Worm (Caenorhabditis elegans) whole organism, L4/young adult: Measurements from ENCODE around the gene ulp-3.

Experiments
- W03F9.2 ChIP-seq: fragments of 150-350 bp; optimal IDR thresholded peaks from 2 replicates; lab custom pipeline; 2014; ENCODE audit warnings: missing biosample characterization, missing genetic modification characterization
- dao-5 ChIP-seq: sonication (generic microtip); optimal IDR thresholded peaks from 2 replicates; lab custom pipeline; 2016; ENCODE audit warnings: missing genotype, missing genetic modification characterization, moderate library complexity, missing compliant biosample characterization
- him-1 ChIP-seq: sonication (generic microtip); optimal IDR thresholded peaks from 2 replicates; lab custom pipeline; 2016; ENCODE audit warnings: missing genotype, missing genetic modification reagents, missing genetic modification characterization, missing compliant biosample characterization

The ulp-3 gene

DNA sequence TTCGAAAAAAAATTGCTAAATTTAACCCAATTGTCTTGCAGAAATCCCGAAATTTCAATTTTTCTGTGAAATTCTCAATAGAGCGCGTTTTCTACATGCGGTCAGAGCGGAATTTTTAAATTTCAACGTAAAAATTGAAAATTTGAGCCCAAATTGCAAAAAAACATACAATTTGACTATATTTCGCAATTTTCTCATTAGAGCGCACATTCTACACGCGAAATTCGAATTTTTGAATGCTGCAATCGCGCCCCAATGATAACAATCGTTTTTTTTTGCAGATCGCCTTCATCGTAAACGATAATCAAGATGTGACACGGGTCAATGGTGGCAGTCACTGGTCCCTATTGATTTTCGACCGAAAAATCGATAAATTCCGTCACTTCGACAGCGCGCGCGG is 623 bp downstream of the ulp-3 start:
- TF ChIP-seq W03F9.2 (no peak), dao-5 (tag; lab: Kevin White, UChicago) (no peak), him-1 (tag; lab: Kevin White, UChicago) (no peak)

DNA sequence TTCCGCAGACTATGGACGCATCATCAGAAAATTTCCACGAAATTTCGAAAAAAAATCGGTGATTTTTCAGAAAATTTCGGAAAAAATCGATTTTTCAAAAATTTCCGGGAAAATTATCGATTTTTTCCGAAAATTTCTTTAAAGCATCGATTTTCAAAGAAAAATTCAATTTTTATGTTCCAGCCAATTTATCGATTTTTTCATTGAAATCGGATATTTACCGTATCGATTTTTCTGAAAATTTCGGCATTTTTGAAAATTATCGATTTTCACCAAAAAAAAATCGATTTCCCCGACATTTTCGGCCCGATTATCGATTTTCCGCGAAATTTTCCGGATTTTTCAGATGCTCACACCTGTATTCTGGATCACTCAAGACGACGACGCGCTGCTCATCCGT is 1.7 kb downstream of the ulp-3 start, which contains the start of gene Y48A5A.1:
Gene Y48A5A.1, plus strand, starts transcription at position 347 of the 400 bp plus-strand sequence.
- no peak for TF ChIP-seq dao-5 (tag; lab: Kevin White, UChicago)
- TF ChIP-seq him-1 (tag; lab: Kevin White, UChicago), result no peak

DNA sequence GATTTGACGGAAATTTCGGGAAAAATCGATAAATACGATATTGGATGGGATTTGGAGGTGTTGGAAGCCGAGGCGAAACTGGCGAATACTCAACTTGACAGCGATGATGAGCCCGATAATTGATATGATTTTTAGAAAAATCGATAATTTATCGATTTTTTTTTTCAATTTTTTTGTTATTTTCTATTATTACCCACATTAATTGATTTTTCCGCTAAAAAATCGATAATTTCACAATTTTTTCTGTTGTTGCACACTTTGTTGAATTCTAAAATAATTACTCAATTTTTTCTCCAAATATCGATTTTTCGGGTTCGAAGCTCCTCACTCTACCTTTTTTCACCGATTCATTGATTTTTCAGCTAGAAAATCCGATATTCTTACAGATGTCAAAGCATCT is 5.9 kb downstream of the ulp-3 start, which contains the start of gene Y48A5A.3:
Gene Y48A5A.3, plus strand, starts transcription at position 385 of the 400 bp plus-strand sequence.
- no peak for TF ChIP-seq W03F9.2
- TF ChIP-seq dao-5 (tag; lab: Kevin White, UChicago), result no peak
- TF ChIP-seq him-1 (tag; lab: Kevin White, UChicago), result no peak

DNA sequence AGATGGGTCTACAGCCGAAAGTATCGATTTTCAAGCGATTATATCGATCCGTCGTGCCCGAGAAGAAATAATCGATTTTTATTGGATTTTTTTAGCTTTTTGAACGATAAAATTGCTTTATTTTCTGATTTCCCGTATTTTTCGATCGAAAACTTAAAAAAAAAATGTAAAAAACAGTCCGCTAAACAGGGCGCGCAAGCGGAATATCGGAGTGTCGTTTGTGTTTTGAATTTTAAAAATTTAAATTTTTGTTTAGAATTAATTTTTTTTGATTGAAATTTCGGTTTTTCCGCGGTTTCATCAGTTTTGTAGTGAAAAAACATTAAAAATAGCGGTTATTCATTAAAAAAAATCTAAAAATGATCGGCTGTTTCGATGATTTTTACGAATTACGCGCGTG is 6.7 kb downstream of the ulp-3 start:
- no peak for TF ChIP-seq W03F9.2
- no peak for TF ChIP-seq dao-5 (tag; lab: Kevin White, UChicago)
- TF ChIP-seq him-1 (tag; lab: Kevin White, UChicago), result no peak

DNA sequence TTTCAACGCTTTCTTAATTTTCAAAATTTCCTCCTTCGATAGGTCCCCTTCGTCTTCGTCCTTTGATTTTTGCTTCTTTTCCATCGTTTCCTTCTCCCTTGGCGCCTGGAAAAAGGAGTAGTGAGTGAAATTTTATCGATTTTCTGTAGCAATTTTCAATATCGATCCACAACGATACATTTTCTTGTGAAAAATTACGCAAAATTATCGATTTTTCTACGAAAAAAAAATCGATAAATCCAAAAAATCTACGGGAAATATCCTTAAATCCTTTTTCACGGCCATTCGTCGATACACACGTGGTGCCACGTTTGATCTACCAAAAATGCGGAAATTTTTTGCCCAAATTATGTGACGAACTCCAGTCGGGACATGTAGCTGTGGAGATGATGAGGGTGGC is 7.6 kb downstream of the ulp-3 start:
- TF ChIP-seq W03F9.2 (no peak), dao-5 (tag; lab: Kevin White, UChicago) (no peak), him-1 (tag; lab: Kevin White, UChicago) (no peak)

DNA sequence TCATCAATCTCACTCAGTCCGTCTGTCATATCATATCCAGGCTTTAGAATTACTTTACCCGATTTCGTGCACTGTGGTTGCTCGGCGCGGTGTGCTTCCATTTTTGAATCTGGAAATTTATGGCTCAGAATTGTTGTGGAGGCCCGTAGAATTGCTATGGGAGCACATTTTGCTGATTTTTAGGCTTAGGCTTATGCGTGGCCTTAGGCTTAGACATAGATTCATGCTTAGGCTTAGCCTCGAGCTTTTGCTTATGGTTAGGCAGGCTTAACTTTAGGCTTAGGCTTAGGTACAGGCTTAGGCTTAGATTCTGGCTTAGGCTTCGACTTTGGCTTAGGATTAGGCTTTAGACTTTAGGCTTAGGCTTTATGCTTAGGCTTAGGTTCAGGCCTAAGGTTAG is 8.8 kb downstream of the ulp-3 start, which contains the start of gene Y76B12C.4:
Gene Y76B12C.4, minus strand, starts transcription at position 101 of the 400 bp plus-strand sequence.
- TF ChIP-seq him-1 (tag; lab: Kevin White, UChicago) (no peak), dao-5 (tag; lab: Kevin White, UChicago) (no peak), W03F9.2 (no peak)

DNA sequence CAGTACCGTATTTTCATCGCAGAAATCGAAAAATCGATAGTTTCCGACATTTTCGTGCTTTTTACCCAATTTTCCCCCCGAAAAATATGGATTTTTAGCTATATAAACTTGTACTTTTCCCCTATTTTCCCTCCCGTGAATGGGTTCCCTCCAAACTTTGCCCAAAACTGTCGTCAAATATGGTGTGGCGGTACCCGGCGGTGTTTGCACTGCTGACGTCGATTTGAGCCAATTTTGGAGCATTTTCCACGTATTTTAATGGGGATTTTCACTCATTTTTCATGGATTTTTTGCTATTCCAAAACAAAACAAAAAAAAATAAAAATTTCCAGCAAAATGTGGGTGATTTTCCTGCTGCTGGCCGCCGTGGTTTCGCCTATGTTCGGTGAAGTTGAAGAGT is 9.9 kb downstream of the ulp-3 start, which contains the start of gene Y76B12C.3:
Gene Y76B12C.3, plus strand, starts transcription at position 334 of the 400 bp plus-strand sequence.
- TF ChIP-seq him-1 (tag; lab: Kevin White, UChicago) (no peak), W03F9.2 (no peak), dao-5 (tag; lab: Kevin White, UChicago) (no peak)

DNA sequence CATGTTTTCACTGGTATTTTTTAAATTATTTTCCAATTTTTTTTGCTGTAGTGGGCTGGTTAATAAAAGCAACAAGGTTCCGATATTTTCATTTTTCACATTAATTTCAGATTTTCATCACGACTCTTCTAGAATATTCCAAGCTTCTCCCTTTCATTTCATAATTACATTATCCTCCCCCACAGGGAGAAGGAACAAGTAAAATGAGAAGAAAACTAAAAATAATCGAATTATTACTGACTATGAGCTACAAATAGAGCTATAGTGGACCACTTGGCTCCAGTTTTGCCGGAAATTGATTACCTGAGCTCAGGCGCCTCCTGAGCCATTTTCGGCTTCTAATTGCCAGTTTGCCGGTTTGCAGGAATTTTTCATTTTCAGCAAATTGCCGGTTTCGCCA is 12.2 kb downstream of the ulp-3 start:
- TF ChIP-seq him-1 (tag; lab: Kevin White, UChicago) (no peak), W03F9.2 (no peak), dao-5 (tag; lab: Kevin White, UChicago) (no peak)

DNA sequence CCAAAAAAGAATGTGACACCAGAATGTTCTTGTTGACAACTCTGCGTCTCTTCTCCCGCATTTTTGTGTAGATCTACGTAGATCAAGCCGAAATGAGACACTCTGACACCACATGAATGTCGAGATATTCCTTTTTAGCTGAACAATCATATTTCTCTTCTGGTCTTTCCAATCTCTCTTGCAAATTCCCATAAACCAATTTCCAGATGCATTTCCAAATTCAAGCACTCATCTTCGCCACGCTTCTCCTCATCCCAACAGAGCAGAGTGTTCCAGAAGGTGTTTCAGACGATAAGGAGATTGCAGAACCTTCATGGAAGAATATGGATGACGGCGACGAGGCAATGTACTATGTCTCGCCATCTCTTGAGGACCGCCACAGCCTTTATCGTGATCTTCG is 16.3 kb downstream of the ulp-3 start, which contains the start of gene Y76B12C.8:
Gene Y76B12C.8, plus strand, starts transcription at position 207 of the 400 bp plus-strand sequence.
- TF ChIP-seq him-1 (tag; lab: Kevin White, UChicago) (no peak), W03F9.2 (no peak), dao-5 (tag; lab: Kevin White, UChicago) (no peak)

DNA sequence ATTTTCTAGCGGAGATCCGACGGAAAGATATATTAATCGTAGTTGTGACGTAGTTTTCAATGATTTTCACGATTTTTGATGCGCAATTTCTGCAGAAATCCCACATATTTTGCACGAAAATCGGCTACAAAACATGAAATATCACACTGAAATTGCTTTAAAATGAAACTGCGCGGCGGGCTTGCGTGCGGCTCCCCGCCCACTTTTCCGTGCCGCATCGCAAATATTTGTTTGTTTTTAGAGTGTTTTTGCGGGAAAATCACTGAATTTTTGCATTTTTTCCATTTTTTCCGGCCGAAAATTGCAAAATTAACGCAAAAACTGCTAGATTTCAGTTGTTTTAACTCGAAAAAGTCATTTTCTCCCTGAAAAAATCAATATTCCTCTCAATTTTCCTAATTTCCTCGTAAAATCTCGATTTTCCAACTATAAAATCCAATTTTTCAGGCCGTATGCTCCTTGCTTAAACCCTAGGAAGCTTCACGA is 17.6 kb downstream of the ulp-3 start, which contains the start of gene Y76B12C.6:
Gene Y76B12C.6, plus strand, starts transcription at position 436 of the 486 bp plus-strand sequence.
- TF ChIP-seq dao-5 (tag; lab: Kevin White, UChicago) (no peak), him-1 (tag; lab: Kevin White, UChicago) (no peak), W03F9.2 (no peak)

DNA sequence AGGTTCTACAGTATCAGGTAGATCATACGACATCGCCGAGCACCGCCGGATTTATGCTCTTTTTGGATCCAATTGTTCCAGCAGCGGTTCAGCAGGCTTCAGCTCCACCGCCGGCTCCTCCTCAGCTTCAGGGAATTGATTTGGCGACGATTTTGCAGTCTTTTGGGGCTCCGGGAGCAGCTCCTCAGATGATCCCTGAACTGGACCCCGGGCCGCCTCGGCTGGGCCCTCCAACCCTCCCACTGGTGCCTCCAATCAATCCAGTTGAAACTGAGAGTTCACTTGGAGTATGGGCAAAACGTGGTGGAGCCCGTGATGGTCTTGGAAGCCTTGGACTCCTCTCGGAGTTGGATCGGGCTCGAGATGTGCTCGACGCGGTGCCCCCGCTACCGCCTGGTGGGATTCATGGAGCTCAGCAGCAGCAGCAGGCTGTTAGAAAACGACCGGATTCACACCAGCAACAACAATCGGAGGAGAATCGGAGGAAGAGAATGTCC is 27.5 kb downstream of the ulp-3 start:
- TF ChIP-seq dao-5 (tag; lab: Kevin White, UChicago), result no peak
- TF ChIP-seq W03F9.2, result no peak
- TF ChIP-seq him-1 (tag; lab: Kevin White, UChicago), result no peak

DNA sequence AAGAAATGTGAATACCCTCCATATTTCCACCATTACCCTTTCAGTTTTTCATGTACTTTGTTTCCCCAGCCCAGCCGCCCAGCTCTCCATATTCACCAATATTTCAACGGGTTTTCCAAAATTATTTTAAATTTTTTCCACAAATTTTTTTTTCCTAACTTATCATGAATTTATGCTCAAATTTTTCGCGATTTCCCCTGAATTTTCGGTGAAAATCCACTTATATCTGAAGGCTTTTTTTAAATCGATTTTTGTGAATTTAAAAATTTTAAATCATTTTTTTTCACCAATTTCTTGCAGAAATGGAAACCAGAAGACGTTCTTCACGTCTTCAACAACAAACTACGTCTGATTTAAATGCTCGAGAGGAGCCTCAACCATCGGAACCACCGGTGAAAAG is 29.4 kb downstream of the ulp-3 start, which contains the start of gene xpc-1:
Gene xpc-1, plus strand, starts transcription at position 301 of the 400 bp plus-strand sequence.
- no peak for TF ChIP-seq W03F9.2
- TF ChIP-seq dao-5 (tag; lab: Kevin White, UChicago), result no peak
- TF ChIP-seq him-1 (tag; lab: Kevin White, UChicago), result no peak

DNA sequence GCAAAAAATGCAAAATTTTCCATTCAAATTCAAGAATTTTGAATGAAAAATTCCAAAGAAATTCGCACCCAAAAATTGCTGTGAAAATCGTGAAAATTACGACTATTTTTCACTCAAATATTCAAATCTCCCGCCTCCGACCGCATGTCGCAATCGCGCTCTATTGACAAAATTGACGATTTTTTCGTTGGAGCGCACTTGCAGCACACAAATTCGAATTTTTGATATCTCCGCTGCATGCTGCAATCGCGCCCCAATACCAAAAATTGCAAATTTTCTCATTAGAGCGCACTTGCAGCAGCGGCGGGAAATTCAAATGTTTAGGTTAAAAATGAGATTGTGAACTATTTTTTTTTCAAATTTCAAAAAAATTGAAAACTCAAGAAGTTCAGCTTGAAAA is 34.3 kb downstream of the ulp-3 start:
- no peak for TF ChIP-seq W03F9.2

DNA sequence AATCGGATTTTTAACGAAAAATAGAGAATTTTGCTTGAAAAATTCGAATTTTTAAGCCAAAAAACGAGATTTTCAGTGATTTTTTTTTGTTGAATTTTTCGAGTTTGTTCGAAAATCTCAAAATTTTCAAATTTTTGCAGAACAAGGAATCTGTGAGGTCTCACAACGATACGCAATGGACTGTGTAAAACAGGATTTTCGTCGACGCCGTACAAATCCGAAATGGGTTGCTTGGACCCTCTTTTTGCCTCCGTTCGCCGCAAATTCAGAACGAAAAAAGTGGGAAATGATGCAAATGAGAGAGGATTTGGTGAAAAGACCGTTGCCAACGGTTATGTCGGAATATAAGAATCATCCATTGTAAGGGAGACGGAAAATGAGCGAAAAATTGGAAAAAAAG is 38.9 kb downstream of the ulp-3 start:
- TF ChIP-seq dao-5 (tag; lab: Kevin White, UChicago) (no peak), W03F9.2 (no peak), him-1 (tag; lab: Kevin White, UChicago) (no peak)

DNA sequence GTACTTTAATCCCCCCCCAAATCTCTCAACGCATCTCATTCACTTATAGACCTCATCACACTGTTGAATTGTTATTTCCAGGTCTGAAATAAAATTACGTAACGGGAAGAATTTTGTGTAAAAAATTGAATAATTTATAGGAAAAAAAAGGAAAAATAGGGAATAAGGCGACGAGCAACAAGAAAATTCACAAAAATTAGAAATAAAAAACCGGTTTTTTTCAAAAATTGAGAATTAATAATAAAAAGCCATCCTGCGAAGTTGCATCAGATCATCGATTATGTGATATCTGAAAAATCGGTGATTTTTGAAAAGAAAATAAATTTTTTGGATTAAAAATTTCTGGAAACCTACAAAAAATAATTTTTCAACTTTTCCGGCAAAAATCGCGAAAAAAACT is 45.5 kb downstream of the ulp-3 start:
- no peak for TF ChIP-seq dao-5 (tag; lab: Kevin White, UChicago)
- TF ChIP-seq W03F9.2, result no peak
- TF ChIP-seq him-1 (tag; lab: Kevin White, UChicago), result no peak
